Worm (Caenorhabditis elegans): ENCODE data around the gene nono-1.

ce11 chrIII:5959049-5959448, 1.0 kb upstream of the nono-1 start:
- no peak for TF ChIP-seq snpc-1.1 (tag; optimal IDR thresholded peaks at IDR 0.05; ENCODE audit: insufficient read depth)
- no peak for TF ChIP-seq efl-1 (GFP tag; optimal IDR thresholded peaks at IDR 0.05)
- TF ChIP-seq chd-7 (tag; optimal IDR thresholded peaks at IDR 0.05) = no peak
- TF ChIP-seq mes-4 (tag; optimal IDR thresholded peaks at IDR 0.05) = no peak
- no peak for TF ChIP-seq sptf-2 (GFP tag; optimal IDR thresholded peaks at IDR 0.05)
- no peak for TF ChIP-seq B0261.1 (tag; optimal IDR thresholded peaks at IDR 0.05)
- no peak for TF ChIP-seq B0336.3 (GFP tag; IDR thresholded peaks at IDR 0.05)
- no peak for TF ChIP-seq nhr-80 (tag; optimal IDR thresholded peaks at IDR 0.05)
- no peak for TF ChIP-seq nfya-2 (GFP tag; IDR thresholded peaks at IDR 0.05)
- TF ChIP-seq madf-10 (tag; optimal IDR thresholded peaks at IDR 0.05) = no peak
- no peak for TF ChIP-seq pha-4 (tag; optimal IDR thresholded peaks at IDR 0.05)
